Worm (Caenorhabditis elegans): ENCODE data around the gene cdd-2.

DNA sequence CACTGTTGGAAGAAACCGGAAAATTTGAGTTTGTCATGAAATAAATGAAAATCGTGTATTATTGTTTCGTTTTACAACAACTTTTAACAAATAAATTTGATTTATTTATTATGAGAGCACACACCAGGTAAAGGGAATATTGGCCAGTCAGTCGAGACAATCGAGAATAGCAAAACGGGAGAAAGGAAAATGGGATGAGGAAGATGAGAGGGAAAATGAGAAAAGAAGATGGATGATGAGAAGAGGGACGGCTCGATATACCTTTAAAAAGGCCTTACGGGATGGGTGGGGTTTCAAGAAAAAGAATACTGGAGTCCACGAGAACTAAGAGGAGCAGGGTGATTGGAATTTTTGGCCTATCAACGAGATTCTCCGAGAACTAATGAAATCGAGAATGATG, 11.0 kb upstream of the cdd-2 start:
- TF ChIP-seq Y53G8AR.9 (GFP tag; conservative IDR thresholded peaks at IDR 0.05) (no peak), ama-1 (optimal IDR thresholded peaks at IDR 0.05) (no peak), ama-1 (GFP tag; optimal IDR thresholded peaks at IDR 0.05) (peak in 1 of 2 experiments; percentile 22), nfya-1 (tag; optimal IDR thresholded peaks at IDR 0.05; ENCODE audit: borderline replicate concordance, insufficient read depth) (no peak), akir-1 (GFP tag; optimal IDR thresholded peaks at IDR 0.05) (no peak), rcor-1 (GFP tag; IDR thresholded peaks at IDR 0.05) (no peak), F49E8.2 (tag; optimal IDR thresholded peaks at IDR 0.05; ENCODE audit: insufficient read depth) (peak; percentile 81), rpc-1 (optimal IDR thresholded peaks at IDR 0.05) (no peak), rpc-1 (tag; optimal IDR thresholded peaks at IDR 0.05) (no peak), D2030.7 (GFP tag; IDR thresholded peaks at IDR 0.05) (no peak), attf-3 (GFP tag; conservative IDR thresholded peaks at IDR 0.05) (no peak), egl-44 (GFP tag; IDR thresholded peaks at IDR 0.05) (no peak), sea-2 (GFP tag; IDR thresholded peaks at IDR 0.05) (no peak), snpc-1.1 (tag; optimal IDR thresholded peaks at IDR 0.05; ENCODE audit: insufficient read depth) (no peak), madf-6 (GFP tag; IDR thresholded peaks at IDR 0.05) (no peak), lir-1 (GFP tag; conservative IDR thresholded peaks at IDR 0.05) (no peak)
